Fruit fly (Drosophila melanogaster) whole organism, embryonic: ENCODE measurements around the gene CG10376.

ENCODE experiments used
- Bgb ChIP-seq: fragments of 200-800 bp; sonication (Bioruptor generic); IDR thresholded peaks from 2 replicates; pipeline ENCODE4 v1.3.6; 2022; ENCODE audit warnings: missing biosample characterization, missing genetic modification characterization; ENCODE audit not compliant: partially characterized antibody
- CG10321 ChIP-seq: fragments of 200-800 bp; sonication (Bioruptor generic); IDR thresholded peaks from 2 replicates; pipeline ENCODE4 v1.3.6; 2022; ENCODE audit warnings: missing biosample characterization, missing genetic modification characterization
- CG10565 ChIP-seq: fragments of 200-800 bp; sonication (Bioruptor generic); optimal IDR thresholded peaks from 3 replicates; lab custom pipeline; 2016; ENCODE audit warnings: missing biosample characterization, mild to moderate bottlenecking, missing genetic modification characterization
- CG10654 ChIP-seq: fragments of 200-800 bp; sonication (Bioruptor generic); optimal IDR thresholded peaks from 2 replicates; lab custom pipeline; 2016; ENCODE audit warnings: missing biosample characterization, missing genetic modification characterization
- CG12219 ChIP-seq: fragments of 200-800 bp; sonication (Bioruptor generic); optimal IDR thresholded peaks from 3 replicates; lab custom pipeline; 2018; ENCODE audit warnings: missing biosample characterization, mild to moderate bottlenecking, missing genetic modification characterization
- CG13624 ChIP-seq: fragments of 200-800 bp; sonication (Bioruptor generic); optimal IDR thresholded peaks from 2 replicates; lab custom pipeline; 2016; ENCODE audit warnings: missing biosample characterization, missing genetic modification characterization
- CG14965 ChIP-seq: fragments of 200-800 bp; sonication (Bioruptor generic); optimal IDR thresholded peaks from 2 replicates; lab custom pipeline; 2016; ENCODE audit warnings: missing biosample characterization, missing genetic modification characterization, borderline replicate concordance
- CG17568 ChIP-seq: fragments of 200-800 bp; sonication (Bioruptor generic); optimal IDR thresholded peaks from 2 replicates; lab custom pipeline; 2018; ENCODE audit warnings: missing biosample characterization, mild to moderate bottlenecking, missing genetic modification characterization, moderate library complexity
- CG1792 ChIP-seq: fragments of 200-800 bp; sonication (Bioruptor generic); optimal IDR thresholded peaks from 2 replicates; lab custom pipeline; 2016; ENCODE audit warnings: missing biosample characterization, missing genetic modification characterization
- CG2120 ChIP-seq: fragments of 200-800 bp; sonication (Bioruptor generic); optimal IDR thresholded peaks from 3 replicates; lab custom pipeline; 2016; ENCODE audit warnings: missing biosample characterization, missing genetic modification characterization
- CG31365 ChIP-seq: fragments of 200-800 bp; sonication (Bioruptor generic); optimal IDR thresholded peaks from 2 replicates; lab custom pipeline; 2018; ENCODE audit warnings: missing biosample characterization, mild to moderate bottlenecking, missing genetic modification characterization
- CG31441 ChIP-seq: fragments of 200-800 bp; sonication (Bioruptor generic); IDR thresholded peaks from 2 replicates; pipeline ENCODE4 v1.3.6; 2022; ENCODE audit warnings: missing biosample characterization, missing genetic modification characterization
- CG33557 ChIP-seq: fragments of 200-800 bp; sonication (Bioruptor generic); optimal IDR thresholded peaks from 2 replicates; lab custom pipeline; 2019; ENCODE audit warnings: missing biosample characterization, mild to moderate bottlenecking, missing genetic modification characterization, moderate library complexity
- CG4404 ChIP-seq: fragments of 200-800 bp; sonication (Bioruptor generic); IDR thresholded peaks from 2 replicates; pipeline ENCODE4 v1.3.6; 2022; ENCODE audit warnings: missing biosample characterization, missing genetic modification characterization
- CG6272 ChIP-seq: fragments of 200-800 bp; sonication (Bioruptor generic); IDR thresholded peaks from 2 replicates; pipeline ENCODE4 v1.3.6; 2022; ENCODE audit warnings: missing biosample characterization, missing genetic modification characterization
- CG7556 ChIP-seq: fragments of 200-800 bp; sonication (Bioruptor generic); optimal IDR thresholded peaks from 2 replicates; lab custom pipeline; 2017; ENCODE audit warnings: missing biosample characterization, mild to moderate bottlenecking, missing genetic modification characterization
- CG7786 ChIP-seq: fragments of 200-800 bp; sonication (Bioruptor generic); optimal IDR thresholded peaks from 2 replicates; lab custom pipeline; 2016; ENCODE audit warnings: missing biosample characterization, missing genetic modification characterization
- CG8089 ChIP-seq: fragments of 200-800 bp; sonication (Bioruptor generic); optimal IDR thresholded peaks from 3 replicates; lab custom pipeline; 2016; ENCODE audit warnings: missing biosample characterization, missing genetic modification characterization
- CG8944 ChIP-seq: fragments of 200-800 bp; sonication (Bioruptor generic); optimal IDR thresholded peaks from 3 replicates; lab custom pipeline; 2016; ENCODE audit warnings: missing biosample characterization, missing genetic modification characterization
- CG9215 ChIP-seq: fragments of 200-800 bp; sonication (Bioruptor generic); IDR thresholded peaks from 2 replicates; pipeline ENCODE4 v1.3.6; 2022; ENCODE audit warnings: missing biosample characterization, missing genetic modification characterization
- CG9797 ChIP-seq: fragments of 200-800 bp; sonication (Bioruptor generic); optimal IDR thresholded peaks from 3 replicates; lab custom pipeline; 2018; ENCODE audit warnings: missing biosample characterization, mild to moderate bottlenecking, missing genetic modification characterization
- CG9876 ChIP-seq: fragments of 200-800 bp; sonication (Bioruptor generic); optimal IDR thresholded peaks from 2 replicates; lab custom pipeline; 2016; ENCODE audit warnings: missing biosample characterization, missing genetic modification characterization
- H2.0 ChIP-seq: fragments of 200-800 bp; sonication (Bioruptor generic); IDR thresholded peaks from 2 replicates; pipeline ENCODE4 v1.3.6; 2022; ENCODE audit warnings: missing biosample characterization, missing genetic modification characterization
- HLHmδ ChIP-seq: fragments of 200-800 bp; sonication (Bioruptor generic); optimal IDR thresholded peaks from 2 replicates; lab custom pipeline; 2018; ENCODE audit warnings: missing biosample characterization, mild to moderate bottlenecking, missing genetic modification characterization, moderate library complexity
- Hmr ChIP-seq: fragments of 200-800 bp; sonication (Bioruptor generic); optimal IDR thresholded peaks from 3 replicates; lab custom pipeline; 2017; ENCODE audit warnings: mild to moderate bottlenecking, missing biosample characterization, missing genetic modification reagents, missing genetic modification characterization
- Nf-YA ChIP-seq: fragments of 200-800 bp; sonication (Bioruptor generic); IDR thresholded peaks from 2 replicates; pipeline ENCODE4 v1.3.6; 2022; ENCODE audit warnings: missing biosample characterization, missing genetic modification characterization
- Nf-YB ChIP-seq: fragments of 200-800 bp; sonication (Bioruptor generic); optimal IDR thresholded peaks from 3 replicates; lab custom pipeline; 2019; ENCODE audit warnings: missing biosample characterization, mild to moderate bottlenecking, missing genetic modification characterization, moderate library complexity
- Ssrp ChIP-seq: fragments of 200-800 bp; sonication (Bioruptor generic); optimal IDR thresholded peaks from 2 replicates; lab custom pipeline; 2018; ENCODE audit warnings: missing biosample characterization, mild to moderate bottlenecking, missing genetic modification characterization, moderate library complexity
- Trl ChIP-seq, 3 experiments: fragments of >200 bp in 2 of 3; fragments of 200-800 bp in 1 of 3; sonication (Bioruptor generic) in 1 of 3; optimal IDR thresholded peaks; 2 replicates in 1 of 3; 3 replicates in 2 of 3; lab custom pipeline; 2016 to 2017; ENCODE audit warnings: missing biosample characterization in 1 of 3, missing genetic modification characterization in 1 of 3
- abd-A ChIP-seq: fragments of 200-800 bp; sonication (Bioruptor generic); optimal IDR thresholded peaks from 3 replicates; lab custom pipeline; 2019; ENCODE audit warnings: missing biosample characterization, mild to moderate bottlenecking, missing genetic modification characterization, moderate library complexity
- ac ChIP-seq: fragments of 200-800 bp; sonication (Bioruptor generic); optimal IDR thresholded peaks from 3 replicates; lab custom pipeline; 2017; ENCODE audit warnings: missing biosample characterization, mild to moderate bottlenecking, missing genetic modification characterization
- br ChIP-seq: fragments of >200 bp; optimal IDR thresholded peaks from 2 replicates; lab custom pipeline; 2017
- ci ChIP-seq: fragments of 200-800 bp; sonication (Bioruptor generic); IDR thresholded peaks from 3 replicates; pipeline ENCODE4 v1.3.6; 2022; ENCODE audit warnings: missing biosample characterization, missing genetic modification characterization
- da ChIP-seq: fragments of 200-800 bp; sonication (Bioruptor generic); optimal IDR thresholded peaks from 2 replicates; lab custom pipeline; 2016; ENCODE audit warnings: missing biosample characterization, missing genetic modification characterization
- dan ChIP-seq: fragments of 200-800 bp; sonication (Bioruptor generic); IDR thresholded peaks from 2 replicates; pipeline ENCODE4 v1.3.6; 2022; ENCODE audit warnings: missing biosample characterization, missing genetic modification characterization
- ems ChIP-seq: fragments of 200-800 bp; sonication (Bioruptor generic); optimal IDR thresholded peaks from 3 replicates; lab custom pipeline; 2016; ENCODE audit warnings: missing biosample characterization, missing genetic modification characterization
- fd102C ChIP-seq: fragments of 200-800 bp; sonication (Bioruptor generic); optimal IDR thresholded peaks from 2 replicates; lab custom pipeline; 2018; ENCODE audit warnings: missing biosample characterization, mild to moderate bottlenecking, missing genetic modification characterization, moderate library complexity
- gcm ChIP-seq: fragments of 200-800 bp; sonication (Bioruptor generic); optimal IDR thresholded peaks from 2 replicates; lab custom pipeline; 2019; ENCODE audit warnings: missing biosample characterization, mild to moderate bottlenecking, missing genetic modification characterization, moderate library complexity
- gsb-n ChIP-seq: fragments of 200-800 bp; sonication (Bioruptor generic); optimal IDR thresholded peaks from 3 replicates; lab custom pipeline; 2018; ENCODE audit warnings: missing biosample characterization, mild to moderate bottlenecking, missing genetic modification characterization
- hb ChIP-seq: fragments of 200-800 bp; sonication (Bioruptor generic); IDR thresholded peaks from 3 replicates; pipeline ENCODE4 v1.3.6; 2022; ENCODE audit warnings: missing biosample characterization, missing genetic modification characterization; ENCODE audit not compliant: partially characterized antibody
- org-1 ChIP-seq: fragments of 200-800 bp; sonication (Bioruptor generic); optimal IDR thresholded peaks from 2 replicates; lab custom pipeline; 2017; ENCODE audit warnings: missing biosample characterization, missing genetic modification characterization
- rib ChIP-seq: fragments of 200-800 bp; sonication (Bioruptor generic); IDR thresholded peaks from 2 replicates; pipeline ENCODE4 v1.3.6; 2022; ENCODE audit warnings: missing biosample characterization, missing genetic modification characterization
- salm ChIP-seq: fragments of 200-800 bp; sonication (Bioruptor generic); optimal IDR thresholded peaks from 2 replicates; lab custom pipeline; 2018; ENCODE audit warnings: missing biosample characterization, mild to moderate bottlenecking, missing genetic modification characterization
- slou ChIP-seq: fragments of 200-800 bp; sonication (Bioruptor generic); optimal IDR thresholded peaks from 3 replicates; lab custom pipeline; 2016; ENCODE audit warnings: missing biosample characterization, missing genetic modification characterization
- stwl ChIP-seq: fragments of 200-800 bp; sonication (Bioruptor generic); optimal IDR thresholded peaks from 3 replicates; lab custom pipeline; 2018; ENCODE audit warnings: missing biosample characterization, mild to moderate bottlenecking, missing genetic modification characterization, moderate library complexity
- tap ChIP-seq: fragments of 200-800 bp; optimal IDR thresholded peaks from 3 replicates; lab custom pipeline; 2019; ENCODE audit warnings: missing biosample characterization, mild to moderate bottlenecking, missing genetic modification characterization, moderate library complexity
- tgo ChIP-seq: fragments of 200-800 bp; sonication (Bioruptor generic); IDR thresholded peaks from 3 replicates; pipeline ENCODE4 v1.3.6; 2022; ENCODE audit warnings: missing biosample characterization, missing genetic modification characterization
- trem ChIP-seq: fragments of 200-800 bp; optimal IDR thresholded peaks from 3 replicates; lab custom pipeline; 2019; ENCODE audit warnings: missing biosample characterization, mild to moderate bottlenecking, missing genetic modification characterization, moderate library complexity
- wek ChIP-seq: fragments of 200-800 bp; sonication (Bioruptor generic); optimal IDR thresholded peaks from 3 replicates; lab custom pipeline; 2018; ENCODE audit warnings: missing biosample characterization, mild to moderate bottlenecking, missing genetic modification characterization, moderate library complexity
- zen ChIP-seq: fragments of 200-800 bp; sonication (Bioruptor generic); optimal IDR thresholded peaks from 3 replicates; lab custom pipeline; 2018; ENCODE audit warnings: missing biosample characterization, mild to moderate bottlenecking, missing genetic modification characterization, moderate library complexity
- zfh1 ChIP-seq: fragments of 200-800 bp; sonication (Bioruptor generic); IDR thresholded peaks from 3 replicates; pipeline ENCODE4 v1.3.6; 2022; ENCODE audit warnings: missing biosample characterization, missing genetic modification characterization

The CG10376 gene

dm6 chr2L:18695404-18695804 lies 7.5 kb downstream of the CG10376 start, which contains the start of the genes CG10383 and CG10338 (continued):
- TF ChIP-seq gsb-n: peak; percentile 55
- peak; percentile 56 for TF ChIP-seq salm (tag; lab: Kevin White, UChicago)
- peak; percentile 80 for TF ChIP-seq ems (GFP tag; lab: Kevin White, UChicago)
- TF ChIP-seq org-1 (GFP tag; lab: Kevin White, UChicago): peak; percentile 57
- peak; percentile 87 for TF ChIP-seq tgo
- TF ChIP-seq CG2120 (GFP tag; lab: Kevin White, UChicago): peak; percentile 96
- peak; percentile 79 for TF ChIP-seq Nf-YA (GFP tag; lab: Robert Waterston, UW)
- TF ChIP-seq CG10321 (GFP tag; lab: Robert Waterston, UW): peak; percentile 75
- no peak for TF ChIP-seq Trl (optimal IDR thresholded peaks at IDR 0.05; lab: Kevin White, UChicago)
- TF ChIP-seq Trl (GFP tag; optimal IDR thresholded peaks at IDR 0.05; lab: Kevin White, UChicago): peak; percentile 94
- no peak for TF ChIP-seq Bgb (GFP tag; lab: Robert Waterston, UW)
- TF ChIP-seq abd-A (tag; lab: Kevin White, UChicago): no peak
- TF ChIP-seq zen (tag; lab: Kevin White, UChicago): peak; percentile 50
- TF ChIP-seq ac (GFP tag; lab: Kevin White, UChicago): no peak
- TF ChIP-seq CG10654 (GFP tag; lab: Kevin White, UChicago): peak; percentile 71
- peak; percentile 84 for TF ChIP-seq slou (GFP tag; lab: Kevin White, UChicago)
- peak; percentile 62 for TF ChIP-seq CG12219 (GFP tag; lab: Kevin White, UChicago)
- peak; percentile 71 for TF ChIP-seq CG31441 (GFP tag; lab: Robert Waterston, UW)
- TF ChIP-seq CG4404 (GFP tag; lab: Robert Waterston, UW): peak; percentile 73
- peak; percentile 91 for TF ChIP-seq CG8944 (GFP tag; lab: Kevin White, UChicago)
- no peak for TF ChIP-seq hb (GFP tag; lab: Robert Waterston, UW)
- TF ChIP-seq HLHmδ (GFP tag; lab: Kevin White, UChicago): no peak
- TF ChIP-seq da (GFP tag; lab: Kevin White, UChicago): peak; percentile 89
- peak; percentile 90 for TF ChIP-seq Hmr (GFP tag; lab: Kevin White, UChicago)
- TF ChIP-seq trem: peak; percentile 84
- peak; percentile 60 for TF ChIP-seq CG31365 (tag; lab: Kevin White, UChicago)
- TF ChIP-seq H2.0: peak; percentile 88
- peak; percentile 86 for TF ChIP-seq CG9876 (GFP tag; lab: Kevin White, UChicago)
- peak; percentile 13 for TF ChIP-seq wek (GFP tag; lab: Kevin White, UChicago)
- peak; percentile 72 for TF ChIP-seq Ssrp (tag; lab: Kevin White, UChicago)
- peak; percentile 85 for TF ChIP-seq rib (GFP tag; lab: Robert Waterston, UW)
- peak; percentile 64 for TF ChIP-seq CG17568 (GFP tag; lab: Kevin White, UChicago)
- TF ChIP-seq fd102C: no peak
- peak; percentile 92 for TF ChIP-seq CG13624 (GFP tag; lab: Kevin White, UChicago)
- TF ChIP-seq gcm (GFP tag; lab: Kevin White, UChicago): peak; percentile 70
- TF ChIP-seq stwl: peak; percentile 64
- TF ChIP-seq Nf-YB: peak; percentile 56
- TF ChIP-seq CG10565 (GFP tag; lab: Kevin White, UChicago): no peak
- TF ChIP-seq CG7786: peak; percentile 90
- TF ChIP-seq tap (tag; lab: Kevin White, UChicago): peak; percentile 31
- no peak for TF ChIP-seq br
- TF ChIP-seq CG9797 (GFP tag; lab: Kevin White, UChicago): peak; percentile 93
- peak; percentile 86 for TF ChIP-seq CG9215
- peak; percentile 69 for TF ChIP-seq CG7556 (GFP tag; lab: Kevin White, UChicago)
- peak; percentile 82 for TF ChIP-seq CG1792 (GFP tag; lab: Kevin White, UChicago)
- peak; percentile 49 for TF ChIP-seq CG33557
- TF ChIP-seq CG6272 (GFP tag; lab: Robert Waterston, UW): peak; percentile 88
- peak; percentile 93 for TF ChIP-seq zfh1 (GFP tag; lab: Robert Waterston, UW)
- peak; percentile 28 for TF ChIP-seq CG14965
- TF ChIP-seq CG8089 (GFP tag; lab: Kevin White, UChicago): peak; percentile 82
- TF ChIP-seq ci (GFP tag; lab: Robert Waterston, UW): peak; percentile 97
- TF ChIP-seq dan (GFP tag; lab: Robert Waterston, UW): no peak
